Worm (Caenorhabditis elegans) whole organism, young adult: Measurements from ENCODE around the gene scav-5.

Experiments
- B0035.1 ChIP-seq: sonication (generic microtip); optimal IDR thresholded peaks from 2 replicates; lab custom pipeline; 2016; ENCODE audit warnings: missing genetic modification characterization, mild to moderate bottlenecking, missing compliant biosample characterization, missing genotype, missing genetic modification reagents
- F55B11.4 ChIP-seq: sonication (generic microtip); optimal IDR thresholded peaks from 2 replicates; lab custom pipeline; 2016; ENCODE audit warnings: missing compliant biosample characterization, missing genetic modification characterization, borderline replicate concordance; ENCODE audit not compliant: insufficient read depth
- T07F8.4 ChIP-seq: sonication (generic microtip); optimal IDR thresholded peaks from 2 replicates; lab custom pipeline; 2016; ENCODE audit warnings: mild to moderate bottlenecking, missing genetic modification characterization, moderate library complexity, missing compliant biosample characterization
- cebp-1 ChIP-seq, 2 experiments: fragments of 200-800 bp in 1 of 2; sonication (Bioruptor generic) in 1 of 2; sonication (generic microtip) in 1 of 2; IDR thresholded peaks in 1 of 2; optimal IDR thresholded peaks in 1 of 2; 2 replicates each; pipeline versions ENCODE4 v1.3.6 to Lab custom; 2017 to 2022; ENCODE audit warnings: missing compliant biosample characterization in 2 of 2, missing genetic modification characterization in 2 of 2, mild to moderate bottlenecking in 1 of 2, missing genetic modification reagents in 1 of 2, moderate library complexity in 1 of 2
- ceh-27 ChIP-seq: fragments of 200-800 bp; sonication (Bioruptor generic); optimal IDR thresholded peaks from 2 replicates; lab custom pipeline; 2018; ENCODE audit warnings: mild to moderate bottlenecking, missing genetic modification characterization, moderate library complexity, missing compliant biosample characterization
- ceh-58 ChIP-seq: fragments of 200-800 bp; sonication (Bioruptor generic); IDR thresholded peaks from 2 replicates; pipeline ENCODE4 v1.3.6; 2022; ENCODE audit warnings: missing genetic modification characterization, missing compliant biosample characterization
- let-526 ChIP-seq: fragments of 200-800 bp; sonication (Bioruptor generic); IDR thresholded peaks from 2 replicates; pipeline ENCODE4 v1.3.6; 2022; ENCODE audit warnings: missing genetic modification reagents, missing genetic modification characterization, missing compliant biosample characterization
- lsy-27 ChIP-seq: sonication (generic microtip); optimal IDR thresholded peaks from 2 replicates; lab custom pipeline; 2017; ENCODE audit warnings: missing genetic modification characterization, mild to moderate bottlenecking, missing compliant biosample characterization, antibody characterized with exemption, missing genotype, borderline replicate concordance; ENCODE audit not compliant: insufficient read depth
- pha-4 ChIP-seq: fragments of 150-350 bp; sonication (generic microtip); optimal IDR thresholded peaks from 2 replicates; lab custom pipeline; 2014; ENCODE audit warnings: missing biosample characterization, missing genetic modification reagents, missing genetic modification characterization
- rec-8 ChIP-seq, 2 experiments: sonication (generic microtip); optimal IDR thresholded peaks; 2 replicates each; lab custom pipeline; 2016; ENCODE audit warnings: mild to moderate bottlenecking in 2 of 2, missing genetic modification characterization in 2 of 2, missing genetic modification reagents in 2 of 2, missing genotype in 2 of 2, missing biosample characterization in 1 of 2, missing compliant biosample characterization in 1 of 2, moderate library complexity in 1 of 2
- sea-2 ChIP-seq: fragments of 200-800 bp; sonication (Bioruptor generic); IDR thresholded peaks from 2 replicates; pipeline ENCODE4 v1.3.6; 2022; ENCODE audit warnings: missing genetic modification characterization, missing compliant biosample characterization
- snpc-4 ChIP-seq, 5 experiments: fragments of 150-350 bp in 1 of 5; sonication (generic microtip) in 4 of 5; optimal IDR thresholded peaks; 2 replicates each; lab custom pipeline; 2014 to 2018; ENCODE audit warnings: missing genetic modification characterization in 5 of 5, missing biosample characterization in 3 of 5, antibody characterized with exemption in 2 of 5, mild to moderate bottlenecking in 2 of 5, missing compliant biosample characterization in 2 of 5, missing genotype in 2 of 5, moderate library complexity in 2 of 5, missing genetic modification reagents in 1 of 5
- unc-62 ChIP-seq: fragments of 150-350 bp; optimal IDR thresholded peaks from 2 replicates; lab custom pipeline; 2014; ENCODE audit warnings: missing biosample characterization, missing genetic modification reagents, missing genetic modification characterization

DNA sequence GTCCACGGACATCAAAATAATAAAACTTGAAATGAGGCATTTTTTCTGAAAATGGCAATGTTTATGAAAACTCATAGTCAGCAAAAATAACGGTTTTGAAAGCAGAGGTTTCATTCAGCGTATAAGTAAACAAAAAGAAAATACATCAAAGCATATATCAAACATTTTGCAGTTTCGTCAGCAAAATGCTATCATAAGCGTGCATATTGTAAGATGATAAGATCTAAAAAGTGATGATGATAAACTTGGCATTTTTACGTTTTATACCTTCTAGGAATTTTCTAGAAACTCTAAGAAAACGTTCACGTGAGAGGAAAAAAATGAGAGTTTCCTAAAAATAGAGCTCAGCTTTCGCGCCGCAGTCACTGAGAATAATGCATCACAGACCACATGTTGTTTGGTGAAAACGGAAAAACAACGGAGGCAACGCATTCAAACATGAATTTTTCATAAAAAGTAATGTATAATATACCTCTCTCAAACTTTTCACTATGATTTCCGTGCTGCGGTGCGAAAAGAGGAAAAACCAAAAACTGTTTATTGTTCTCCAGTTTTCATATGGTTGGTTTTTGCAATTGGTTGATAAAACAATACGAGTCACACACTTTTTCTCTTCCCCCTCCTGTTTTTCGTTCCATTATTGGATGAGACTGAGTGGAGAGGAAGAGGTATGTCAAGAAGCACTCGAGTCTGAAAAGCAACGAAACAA is 4.9 kb downstream of the scav-5 start, which contains the start of the genes gst-36 and R07B1.5:
- no peak for TF ChIP-seq pha-4 (tag; lab: Kevin White, UChicago)
- TF ChIP-seq B0035.1 (tag; lab: Kevin White, UChicago), result no peak
- TF ChIP-seq F55B11.4 (tag; lab: Kevin White, UChicago), result no peak
- no peak for TF ChIP-seq snpc-4 (GFP tag; optimal IDR thresholded peaks at IDR 0.05; lab: Kevin White, UChicago)
- no peak for TF ChIP-seq snpc-4 (tag; optimal IDR thresholded peaks at IDR 0.05; lab: Kevin White, UChicago)
- no peak for TF ChIP-seq rec-8 (tag; optimal IDR thresholded peaks at IDR 0.05; lab: Kevin White, UChicago)
- TF ChIP-seq sea-2 (GFP tag; lab: Robert Waterston, UW), result no peak
- no peak for TF ChIP-seq T07F8.4
- no peak for TF ChIP-seq unc-62 (GFP tag; lab: Kevin White, UChicago)
- no peak for TF ChIP-seq ceh-58
- TF ChIP-seq lsy-27 (tag; lab: Kevin White, UChicago), result no peak
- no peak for TF ChIP-seq cebp-1 (GFP tag; IDR thresholded peaks at IDR 0.05; lab: Robert Waterston, UW)
- no peak for TF ChIP-seq cebp-1 (tag; optimal IDR thresholded peaks at IDR 0.05; lab: Kevin White, UChicago)
- TF ChIP-seq ceh-27 (GFP tag; lab: Kevin White, UChicago), result no peak
- no peak for TF ChIP-seq let-526 (GFP tag; lab: Robert Waterston, UW)
